Fruit fly (Drosophila melanogaster) whole organism, embryonic: ENCODE data around the gene CG4101.
A peak's percentile ranks its signal among the peaks of the same experiment; 100 is the strongest.

Experiments
- Awh ChIP-seq: fragments of 200-800 bp; sonication (Bioruptor generic); IDR thresholded peaks from 2 replicates; pipeline ENCODE4, ENCODE4 v1.3.6; 2022; ENCODE audit warnings: missing biosample characterization, missing genetic modification characterization
- B-H2 ChIP-seq: fragments of 200-800 bp; sonication (Bioruptor generic); optimal IDR thresholded peaks from 2 replicates; lab custom pipeline; 2018; ENCODE audit warnings: missing biosample characterization, mild to moderate bottlenecking, missing genetic modification characterization
- CG10267 ChIP-seq: fragments of 200-800 bp; sonication (Bioruptor generic); optimal IDR thresholded peaks from 2 replicates; lab custom pipeline; 2018; ENCODE audit warnings: missing biosample characterization, mild to moderate bottlenecking, missing genetic modification characterization, moderate library complexity
- CG10321 ChIP-seq: fragments of 200-800 bp; sonication (Bioruptor generic); IDR thresholded peaks from 2 replicates; pipeline ENCODE4 v1.3.6; 2022; ENCODE audit warnings: missing biosample characterization, missing genetic modification characterization
- CG10366 ChIP-seq: fragments of 200-800 bp; sonication (Bioruptor generic); IDR thresholded peaks from 2 replicates; pipeline ENCODE4 v1.3.6; 2022; ENCODE audit warnings: missing biosample characterization, missing genetic modification characterization
- CG10565 ChIP-seq: fragments of 200-800 bp; sonication (Bioruptor generic); optimal IDR thresholded peaks from 3 replicates; lab custom pipeline; 2016; ENCODE audit warnings: missing biosample characterization, mild to moderate bottlenecking, missing genetic modification characterization
- CG10654 ChIP-seq: fragments of 200-800 bp; sonication (Bioruptor generic); optimal IDR thresholded peaks from 2 replicates; lab custom pipeline; 2016; ENCODE audit warnings: missing biosample characterization, missing genetic modification characterization
- CG10979 ChIP-seq: fragments of 200-800 bp; sonication (Bioruptor generic); optimal IDR thresholded peaks from 2 replicates; lab custom pipeline; 2018; ENCODE audit warnings: missing biosample characterization, mild to moderate bottlenecking, missing genetic modification characterization, moderate library complexity
- CG11560 ChIP-seq: fragments of 200-800 bp; sonication (Bioruptor generic); IDR thresholded peaks from 3 replicates; pipeline ENCODE4 v1.3.6; 2022; ENCODE audit warnings: missing biosample characterization, missing genetic modification characterization
- CG12155 ChIP-seq: fragments of 200-800 bp; sonication (Bioruptor generic); optimal IDR thresholded peaks from 3 replicates; lab custom pipeline; 2016; ENCODE audit warnings: missing biosample characterization, missing genetic modification characterization
- CG12659 ChIP-seq: fragments of 200-800 bp; sonication (Bioruptor generic); optimal IDR thresholded peaks from 3 replicates; lab custom pipeline; 2017; ENCODE audit warnings: mild to moderate bottlenecking, missing biosample characterization, missing genetic modification reagents, missing genetic modification characterization
- CG13894 ChIP-seq: fragments of 200-800 bp; sonication (Bioruptor generic); optimal IDR thresholded peaks from 3 replicates; lab custom pipeline; 2018; ENCODE audit warnings: missing biosample characterization, mild to moderate bottlenecking, missing genetic modification characterization, moderate library complexity
- CG1647 ChIP-seq: fragments of 200-800 bp; sonication (Bioruptor generic); optimal IDR thresholded peaks from 3 replicates; lab custom pipeline; 2016; ENCODE audit warnings: missing biosample characterization, missing genetic modification characterization
- CG17186 ChIP-seq: fragments of 200-800 bp; sonication (Bioruptor generic); optimal IDR thresholded peaks from 3 replicates; lab custom pipeline; 2017; ENCODE audit warnings: missing biosample characterization, missing genetic modification reagents, missing genetic modification characterization
- CG18599 ChIP-seq: fragments of 200-800 bp; sonication (Bioruptor generic); optimal IDR thresholded peaks from 3 replicates; lab custom pipeline; 2017; ENCODE audit warnings: missing biosample characterization, missing genetic modification characterization, mild to moderate bottlenecking, moderate library complexity, missing genetic modification reagents
- CG18619 ChIP-seq: fragments of 200-800 bp; sonication (Bioruptor generic); optimal IDR thresholded peaks from 3 replicates; lab custom pipeline; 2017; ENCODE audit warnings: missing biosample characterization, mild to moderate bottlenecking, missing genetic modification characterization
- CG32772 ChIP-seq: fragments of 200-800 bp; sonication (Bioruptor generic); IDR thresholded peaks from 2 replicates; pipeline ENCODE4 v1.3.6; 2022; ENCODE audit warnings: missing biosample characterization, missing genetic modification characterization
- CG4707 ChIP-seq: fragments of 200-800 bp; sonication (Bioruptor generic); optimal IDR thresholded peaks from 2 replicates; lab custom pipeline; 2018; ENCODE audit warnings: missing biosample characterization, mild to moderate bottlenecking, missing genetic modification characterization, moderate library complexity
- CG6175 ChIP-seq: fragments of 200-800 bp; sonication (Bioruptor generic); IDR thresholded peaks from 3 replicates; pipeline ENCODE4 v1.3.6; 2022; ENCODE audit warnings: missing biosample characterization, missing genetic modification characterization
- CG7372 ChIP-seq: fragments of 200-800 bp; sonication (Bioruptor generic); IDR thresholded peaks from 2 replicates; pipeline ENCODE4 v1.3.6; 2022; ENCODE audit warnings: missing biosample characterization, missing genetic modification characterization
- CG9609 ChIP-seq: fragments of 200-800 bp; sonication (Bioruptor generic); optimal IDR thresholded peaks from 3 replicates; lab custom pipeline; 2016; ENCODE audit warnings: missing biosample characterization, missing genetic modification characterization
- CG9797 ChIP-seq: fragments of 200-800 bp; sonication (Bioruptor generic); optimal IDR thresholded peaks from 3 replicates; lab custom pipeline; 2018; ENCODE audit warnings: missing biosample characterization, mild to moderate bottlenecking, missing genetic modification characterization
- CrebB ChIP-seq: fragments of 200-800 bp; sonication (Bioruptor generic); optimal IDR thresholded peaks from 3 replicates; lab custom pipeline; 2018; ENCODE audit warnings: missing biosample characterization, mild to moderate bottlenecking, missing genetic modification characterization
- ERR ChIP-seq: fragments of 200-800 bp; sonication (Bioruptor generic); optimal IDR thresholded peaks from 2 replicates; lab custom pipeline; 2016; ENCODE audit warnings: missing biosample characterization, missing genetic modification characterization
- Ets97D ChIP-seq: fragments of 200-800 bp; sonication (Bioruptor generic); optimal IDR thresholded peaks from 3 replicates; lab custom pipeline; 2016; ENCODE audit warnings: missing biosample characterization, missing genetic modification characterization
- H2.0 ChIP-seq: fragments of 200-800 bp; sonication (Bioruptor generic); IDR thresholded peaks from 2 replicates; pipeline ENCODE4 v1.3.6; 2022; ENCODE audit warnings: missing biosample characterization, missing genetic modification characterization
- Lim3 ChIP-seq: fragments of 200-800 bp; sonication (Bioruptor generic); IDR thresholded peaks from 2 replicates; pipeline ENCODE4 v1.3.6; 2022; ENCODE audit warnings: missing biosample characterization, missing genetic modification characterization
- Poxn ChIP-seq: fragments of 200-800 bp; sonication (Bioruptor generic); IDR thresholded peaks from 2 replicates; pipeline ENCODE4 v1.3.6; 2022; ENCODE audit warnings: missing biosample characterization, missing genetic modification characterization
- Scr ChIP-seq: fragments of 200-800 bp; sonication (Bioruptor generic); IDR thresholded peaks from 2 replicates; pipeline ENCODE4 v1.3.6; 2022; ENCODE audit warnings: missing biosample characterization, missing genetic modification characterization; ENCODE audit not compliant: partially characterized antibody
- Ssrp ChIP-seq: fragments of 200-800 bp; sonication (Bioruptor generic); optimal IDR thresholded peaks from 2 replicates; lab custom pipeline; 2018; ENCODE audit warnings: missing biosample characterization, mild to moderate bottlenecking, missing genetic modification characterization, moderate library complexity
- YL-1 ChIP-seq: fragments of 200-800 bp; sonication (Bioruptor generic); optimal IDR thresholded peaks from 3 replicates; lab custom pipeline; 2017; ENCODE audit warnings: missing biosample characterization, mild to moderate bottlenecking, missing genetic modification characterization
- ab ChIP-seq: fragments of 200-800 bp; sonication (Bioruptor generic); optimal IDR thresholded peaks from 2 replicates; lab custom pipeline; 2016; ENCODE audit warnings: missing biosample characterization, missing genetic modification characterization
- bowl ChIP-seq: fragments of 200-800 bp; sonication (Bioruptor generic); IDR thresholded peaks from 2 replicates; pipeline ENCODE4 v1.3.6; 2022; ENCODE audit warnings: missing biosample characterization, missing genetic modification characterization
- chif ChIP-seq, 2 experiments: fragments of 200-800 bp; sonication (Bioruptor generic); optimal IDR thresholded peaks; 3 replicates each; lab custom pipeline; 2016; ENCODE audit warnings: missing biosample characterization in 2 of 2, missing genetic modification characterization in 2 of 2
- chinmo ChIP-seq: fragments of 200-800 bp; sonication (Bioruptor generic); IDR thresholded peaks from 4 replicates; pipeline ENCODE4 v1.3.6; 2022; ENCODE audit warnings: missing biosample characterization, missing genetic modification characterization; ENCODE audit not compliant: partially characterized antibody
- da ChIP-seq: fragments of 200-800 bp; sonication (Bioruptor generic); optimal IDR thresholded peaks from 2 replicates; lab custom pipeline; 2016; ENCODE audit warnings: missing biosample characterization, missing genetic modification characterization
- danr ChIP-seq: fragments of 200-800 bp; sonication (Bioruptor generic); IDR thresholded peaks from 2 replicates; pipeline ENCODE4 v1.3.6; 2022; ENCODE audit warnings: missing biosample characterization, missing genetic modification characterization
- esg ChIP-seq: fragments of 200-800 bp; sonication (Bioruptor generic); conservative IDR thresholded peaks from 2 replicates; pipeline ENCODE4 v1.3.6; 2022; ENCODE audit warnings: missing biosample characterization, missing genetic modification characterization
- fd96Cb ChIP-seq: fragments of 200-800 bp; sonication (Bioruptor generic); optimal IDR thresholded peaks from 2 replicates; lab custom pipeline; 2018; ENCODE audit warnings: missing biosample characterization, mild to moderate bottlenecking, missing genetic modification characterization, moderate library complexity
- fru ChIP-seq: fragments of >200 bp; optimal IDR thresholded peaks from 2 replicates; lab custom pipeline; 2017
- hb ChIP-seq: fragments of 200-800 bp; sonication (Bioruptor generic); IDR thresholded peaks from 3 replicates; pipeline ENCODE4 v1.3.6; 2022; ENCODE audit warnings: missing biosample characterization, missing genetic modification characterization; ENCODE audit not compliant: partially characterized antibody
- hbn ChIP-seq: fragments of 200-800 bp; sonication (Bioruptor generic); IDR thresholded peaks from 2 replicates; pipeline ENCODE4 v1.3.6; 2022; ENCODE audit warnings: missing biosample characterization, missing genetic modification characterization; ENCODE audit not compliant: partially characterized antibody
- kah ChIP-seq: fragments of 200-800 bp; sonication (Bioruptor generic); optimal IDR thresholded peaks from 2 replicates; lab custom pipeline; 2018; ENCODE audit warnings: missing biosample characterization, mild to moderate bottlenecking, missing genetic modification characterization
- lilli ChIP-seq: fragments of 200-800 bp; sonication (Bioruptor generic); optimal IDR thresholded peaks from 3 replicates; lab custom pipeline; 2016; ENCODE audit warnings: missing biosample characterization, missing genetic modification characterization
- nerfin-2 ChIP-seq: fragments of 200-800 bp; sonication (Bioruptor generic); IDR thresholded peaks from 2 replicates; pipeline ENCODE4 v1.3.6; 2022; ENCODE audit warnings: missing biosample characterization, missing genetic modification characterization; ENCODE audit not compliant: partially characterized antibody
- pho ChIP-seq: fragments of 200-800 bp; sonication (Bioruptor generic); optimal IDR thresholded peaks from 2 replicates; lab custom pipeline; 2016; ENCODE audit warnings: missing biosample characterization, missing genetic modification characterization
- pum ChIP-seq: fragments of 200-800 bp; sonication (Bioruptor generic); optimal IDR thresholded peaks from 2 replicates; lab custom pipeline; 2016; ENCODE audit warnings: missing biosample characterization, missing genetic modification characterization
- sima ChIP-seq: fragments of 200-800 bp; sonication (Bioruptor generic); optimal IDR thresholded peaks from 2 replicates; lab custom pipeline; 2016; ENCODE audit warnings: missing biosample characterization, missing genetic modification characterization
- sna ChIP-seq: fragments of 200-800 bp; sonication (Bioruptor generic); IDR thresholded peaks from 2 replicates; pipeline ENCODE4 v1.3.6; 2022; ENCODE audit warnings: missing biosample characterization, missing genetic modification characterization; ENCODE audit not compliant: partially characterized antibody
- trem ChIP-seq: fragments of 200-800 bp; optimal IDR thresholded peaks from 3 replicates; lab custom pipeline; 2019; ENCODE audit warnings: missing biosample characterization, mild to moderate bottlenecking, missing genetic modification characterization, moderate library complexity
- unc-4 ChIP-seq: fragments of 200-800 bp; sonication (Bioruptor generic); IDR thresholded peaks from 2 replicates; pipeline ENCODE4 v1.3.6; 2022; ENCODE audit warnings: missing biosample characterization, missing genetic modification characterization; ENCODE audit not compliant: partially characterized antibody
- vfl ChIP-seq: fragments of 200-800 bp; sonication (Bioruptor generic); optimal IDR thresholded peaks from 2 replicates; lab custom pipeline; 2016; ENCODE audit warnings: missing biosample characterization, missing genetic modification characterization

CG4101 gene

DNA sequence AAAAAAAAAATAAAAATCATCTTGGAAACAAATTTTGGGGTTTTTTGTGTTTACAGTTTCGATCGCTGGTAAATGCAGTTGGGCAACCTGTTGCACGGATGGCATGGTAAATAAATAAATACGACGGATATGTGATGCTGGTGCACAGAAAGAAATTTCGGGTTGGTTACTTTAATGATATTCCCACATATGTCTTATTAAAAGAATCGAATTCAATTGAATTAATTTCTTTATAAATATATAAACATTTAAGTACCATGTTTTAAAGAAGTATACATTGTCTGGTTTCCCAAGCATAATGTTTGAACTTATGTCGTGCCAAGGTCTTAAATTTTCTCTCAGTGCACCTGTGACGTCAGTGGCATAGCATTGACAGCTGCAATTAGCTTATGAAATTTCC lies 44.8 kb upstream of the CG4101 start (continued):
- TF ChIP-seq CG10654 (GFP tag; lab: Kevin White, UChicago) (peak; percentile 23), CG12155 (GFP tag; lab: Kevin White, UChicago) (no peak), fd96Cb (peak; percentile 73), chinmo (GFP tag; lab: Robert Waterston, UW) (no peak), CG12659 (GFP tag; lab: Kevin White, UChicago) (peak; percentile 33), Ssrp (tag; lab: Kevin White, UChicago) (peak; percentile 72), CG18599 (peak; percentile 35), chif (GFP tag; optimal IDR thresholded peaks at IDR 0.05; lab: Kevin White, UChicago) (peak in 1 of 2 experiments; percentile 18), CG4707 (peak; percentile 34), da (GFP tag; lab: Kevin White, UChicago) (no peak), Scr (GFP tag; lab: Robert Waterston, UW) (no peak), CG10267 (peak; percentile 67), Lim3 (GFP tag; lab: Robert Waterston, UW) (no peak), ERR (GFP tag; lab: Kevin White, UChicago) (no peak), H2.0 (GFP tag; lab: Robert Waterston, UW) (peak; percentile 43; the same call in 1 of the 2 replicates), CG11560 (tag; lab: Robert Waterston, UW) (no peak), CG7372 (no peak), CG1647 (no peak), CG32772 (no peak), hbn (GFP tag; lab: Robert Waterston, UW) (no peak), CrebB (tag; lab: Kevin White, UChicago) (no peak), CG17186 (no peak), sna (no peak), Ets97D (GFP tag; lab: Kevin White, UChicago) (no peak), hb (GFP tag; lab: Robert Waterston, UW) (no peak), CG6175 (GFP tag; lab: Robert Waterston, UW) (no peak), YL-1 (GFP tag; lab: Kevin White, UChicago) (peak; percentile 8), danr (no peak), sima (GFP tag; lab: Kevin White, UChicago) (no peak), nerfin-2 (GFP tag; lab: Robert Waterston, UW) (no peak), esg (0 out of 2 replicates have a peak, but pooled peaks have one; percentile 34), Poxn (no peak), bowl (GFP tag; lab: Robert Waterston, UW) (no peak), kah (GFP tag; lab: Kevin White, UChicago) (peak; percentile 98), fru (lab: Kevin White, UChicago) (no peak), CG10366 (GFP tag; lab: Robert Waterston, UW) (peak; percentile 33; the same call in 1 of the 2 replicates), lilli (GFP tag; lab: Kevin White, UChicago) (peak; percentile 14), CG9797 (GFP tag; lab: Kevin White, UChicago) (no peak), CG13894 (tag; lab: Kevin White, UChicago) (no peak), CG10979 (tag; lab: Kevin White, UChicago) (peak; percentile 82), Awh (GFP tag; lab: Robert Waterston, UW) (no peak), pho (GFP tag; lab: Kevin White, UChicago) (no peak), ab (GFP tag; lab: Kevin White, UChicago) (no peak), vfl (GFP tag; lab: Kevin White, UChicago) (no peak), unc-4 (GFP tag; lab: Robert Waterston, UW) (no peak), B-H2 (GFP tag; lab: Kevin White, UChicago) (no peak), CG10565 (GFP tag; lab: Kevin White, UChicago) (no peak), trem (tag; lab: Kevin White, UChicago) (peak; percentile 61), pum (GFP tag; lab: Kevin White, UChicago) (no peak), CG10321 (GFP tag; lab: Robert Waterston, UW) (no peak), CG18619 (GFP tag; lab: Kevin White, UChicago) (peak; percentile 47), CG9609 (GFP tag; lab: Kevin White, UChicago) (no peak)
